Worm (Caenorhabditis elegans) whole organism, L4/young adult: ENCODE results near the gene F10D7.3.

Experiments
- W03F9.2 ChIP-seq: fragments of 150-350 bp; optimal IDR thresholded peaks from 2 replicates; lab custom pipeline; 2014; ENCODE audit warnings: missing biosample characterization, missing genetic modification characterization
- dao-5 ChIP-seq: sonication (generic microtip); optimal IDR thresholded peaks from 2 replicates; lab custom pipeline; 2016; ENCODE audit warnings: missing genotype, missing genetic modification characterization, moderate library complexity, missing compliant biosample characterization
- him-1 ChIP-seq: sonication (generic microtip); optimal IDR thresholded peaks from 2 replicates; lab custom pipeline; 2016; ENCODE audit warnings: missing genotype, missing genetic modification reagents, missing genetic modification characterization, missing compliant biosample characterization

ce11 chrX:17375877-17376276, 1.4 kb upstream of the F10D7.3 start:
- no peak for TF ChIP-seq him-1 (tag; lab: Kevin White, UChicago)
- TF ChIP-seq W03F9.2 (tag; lab: Kevin White, UChicago), result no peak
- TF ChIP-seq dao-5 (tag; lab: Kevin White, UChicago), result no peak
